Worm (Caenorhabditis elegans): Measurements from ENCODE around the gene plp-2.

Gene plp-2

ce11 chrX:15013941-15014453, 31.4 kb upstream of the plp-2 start:
- TF ChIP-seq unc-55 (GFP tag; optimal IDR thresholded peaks at IDR 0.05) = peak; percentile 94
- TF ChIP-seq rnt-1 (tag; optimal IDR thresholded peaks at IDR 0.05) = peak; percentile 45
- peak; percentile 52 for TF ChIP-seq ceh-18 (tag; optimal IDR thresholded peaks at IDR 0.05)
- no peak for TF ChIP-seq eyg-1 (tag; optimal IDR thresholded peaks at IDR 0.05)

- TF ChIP-seq unc-42 (tag; optimal IDR thresholded peaks at IDR 0.05) (peak; percentile 56), Y22D7AL.16 (tag; optimal IDR thresholded peaks at IDR 0.05) (no peak), pros-1 (tag; optimal IDR thresholded peaks at IDR 0.05) (no peak), ceh-9 (tag; optimal IDR thresholded peaks at IDR 0.05) (no peak), npax-4 (tag; optimal IDR thresholded peaks at IDR 0.05) (no peak), tbx-7 (tag; optimal IDR thresholded peaks at IDR 0.05) (no peak), unc-3 (GFP tag; conservative IDR thresholded peaks at IDR 0.05) (0 out of 2 replicates have a peak, but pooled peaks have one; percentile 28), unc-3 (tag; optimal IDR thresholded peaks at IDR 0.05) (peak; percentile 82), ceh-14 (tag; optimal IDR thresholded peaks at IDR 0.05) (no peak), fax-1 (tag; optimal IDR thresholded peaks at IDR 0.05) (no peak), ceh-22 (tag; optimal IDR thresholded peaks at IDR 0.05) (no peak), ceh-19 (GFP tag; optimal IDR thresholded peaks at IDR 0.05) (no peak), K02D7.2 (tag; optimal IDR thresholded peaks at IDR 0.05) (no peak), ceh-34 (tag; optimal IDR thresholded peaks at IDR 0.05) (no peak), pag-3 (tag; optimal IDR thresholded peaks at IDR 0.05; ENCODE audit: borderline replicate concordance) (no peak), pha-2 (tag; optimal IDR thresholded peaks at IDR 0.05) (no peak)
Observed at ce11 chrX:15011526-15012274, 29.1 kb upstream of the plp-2 start.

DNA sequence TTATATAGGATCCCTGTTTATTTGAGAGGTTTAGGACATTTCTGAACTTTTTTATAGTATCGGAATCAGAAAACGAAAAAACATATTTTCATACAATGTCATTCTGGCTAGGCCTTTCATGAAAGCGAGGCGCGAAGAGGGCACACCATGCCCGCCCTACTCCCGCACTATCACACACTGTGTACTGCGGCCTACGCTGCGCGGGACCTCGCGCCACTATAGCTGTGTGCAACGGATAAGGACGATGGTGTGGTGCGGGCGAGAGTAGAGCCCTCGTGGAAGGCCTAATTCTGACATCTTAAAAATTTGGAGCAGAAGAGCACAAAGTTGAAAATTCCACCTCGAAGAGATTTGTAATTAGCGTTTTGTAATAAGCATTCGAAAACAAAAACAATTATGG, 28.3 kb upstream of the plp-2 start:
- TF ChIP-seq zip-5 (tag; optimal IDR thresholded peaks at IDR 0.05) (no peak), ceh-14 (tag; optimal IDR thresholded peaks at IDR 0.05) (no peak), nhr-11 (tag; optimal IDR thresholded peaks at IDR 0.05) (no peak), nhr-232 (tag; optimal IDR thresholded peaks at IDR 0.05) (no peak), C08G9.2 (tag; optimal IDR thresholded peaks at IDR 0.05) (no peak)

ce11 chrX:15008697-15009096, 26.1 kb upstream of the plp-2 start:
- TF ChIP-seq pag-3 (tag; optimal IDR thresholded peaks at IDR 0.05; ENCODE audit: borderline replicate concordance) (no peak), dve-1 (tag; optimal IDR thresholded peaks at IDR 0.05) (no peak)

DNA sequence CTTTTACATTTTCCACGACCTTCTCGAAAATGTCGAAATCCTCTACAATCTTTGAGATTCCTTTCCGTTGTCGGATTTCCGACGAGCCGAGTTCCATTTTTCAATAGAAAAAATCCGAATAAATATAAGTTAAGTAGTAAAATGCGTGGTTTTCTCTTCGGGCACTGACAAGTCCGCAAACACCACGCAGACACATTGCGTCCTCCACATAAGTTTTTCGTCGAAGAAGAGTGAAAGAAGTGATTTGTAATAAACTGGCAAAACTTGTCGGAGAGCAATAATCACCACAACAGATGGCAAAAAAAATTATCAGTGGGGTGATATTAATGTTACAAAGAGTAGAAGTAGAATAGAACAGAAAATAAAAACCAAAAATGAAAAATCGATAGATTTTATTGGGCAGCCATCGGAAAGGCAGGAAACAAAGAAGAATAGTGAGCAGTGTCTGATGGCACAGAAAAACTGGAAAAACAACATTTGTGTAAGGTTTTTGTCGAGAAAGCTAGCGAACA, 24.3 kb upstream of the plp-2 start, which contains the start of gene ergi-2:
ergi-2 (minus strand) TSS at position 462 of the 512 bp plus-strand sequence.
- TF ChIP-seq ceh-14 (tag; optimal IDR thresholded peaks at IDR 0.05) (no peak), nfya-1 (tag; optimal IDR thresholded peaks at IDR 0.05) (no peak), C08G9.2 (tag; optimal IDR thresholded peaks at IDR 0.05) (no peak)

DNA sequence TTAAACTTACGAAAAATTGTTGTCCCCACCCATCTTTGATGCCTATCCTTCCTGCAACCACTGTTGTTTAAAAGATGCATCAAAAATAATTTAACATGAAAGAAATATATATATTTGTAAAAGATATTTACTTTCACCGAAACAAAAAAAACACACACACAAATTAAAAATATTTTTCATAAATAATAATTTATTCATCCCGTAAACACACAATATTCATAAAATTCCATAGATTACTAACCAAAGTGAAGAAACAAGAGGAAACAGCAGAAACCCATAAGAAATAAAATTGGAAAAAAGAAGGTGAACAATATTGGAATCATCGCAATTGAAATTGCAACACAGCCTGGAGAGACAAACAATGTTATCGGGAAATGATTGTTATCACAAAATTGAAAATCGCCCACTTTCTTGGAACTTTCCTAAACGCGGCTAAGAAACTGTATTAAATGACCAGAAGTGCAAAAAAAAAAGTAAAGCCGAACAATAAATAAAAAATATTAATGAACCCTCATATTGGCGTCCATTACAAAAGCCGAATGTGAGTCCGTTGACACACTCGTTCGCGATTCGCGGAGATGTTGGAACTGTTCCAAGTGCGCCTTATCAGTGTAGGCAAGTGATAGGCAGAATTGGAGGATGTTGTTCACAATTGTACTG, 21.4 kb upstream of the plp-2 start, which contains the start of gene slc-25A18.1:
slc-25A18.1 (minus strand) TSS at position 51 of the 660 bp plus-strand sequence.
- TF ChIP-seq lim-6 (tag; optimal IDR thresholded peaks at IDR 0.05) = no peak
- TF ChIP-seq elt-2 (tag; optimal IDR thresholded peaks at IDR 0.05) = peak; percentile 72

Measured in whole organism, late embryonic.